Fruit fly (Drosophila melanogaster): ENCODE measurements around the gene ort.

ort gene

DNA sequence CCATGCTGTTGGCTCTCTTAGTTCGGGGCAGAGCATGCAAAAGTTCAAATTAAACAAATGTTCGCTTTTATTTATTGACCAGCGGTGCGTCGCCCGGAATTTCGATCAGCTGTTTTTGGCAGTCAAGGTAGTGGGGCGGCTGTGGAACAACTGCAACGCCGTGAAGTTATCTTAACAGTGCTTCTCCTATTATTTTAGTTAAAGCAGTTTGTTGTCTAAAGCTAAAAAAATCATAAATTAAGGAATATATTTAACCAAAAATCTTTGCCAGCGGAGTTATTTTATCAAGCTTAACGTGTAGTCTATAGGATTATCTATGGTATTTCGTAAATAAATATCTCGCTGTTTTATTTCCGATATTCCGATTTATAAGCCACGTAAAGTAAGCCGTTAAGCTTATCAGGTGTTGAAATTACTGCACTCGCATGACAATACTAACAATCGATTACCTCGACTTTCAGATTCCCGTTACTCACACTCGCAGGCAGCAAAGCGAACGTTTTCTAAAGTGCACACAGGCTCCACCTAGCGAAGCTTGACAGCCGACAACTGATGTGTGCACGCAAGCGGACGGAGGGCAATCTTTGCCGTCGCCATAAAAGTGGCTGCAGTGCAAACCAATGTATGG, 11.1 kb upstream of the ort start, which contains the start of the genes CG6195 and CG31220 (continued):
- TF ChIP-seq CG12659 (GFP tag; optimal IDR thresholded peaks at IDR 0.05) (peak; percentile 68), Fer1 (GFP tag; optimal IDR thresholded peaks at IDR 0.05) (no peak), CG11456 (GFP tag; IDR thresholded peaks at IDR 0.05) (peak; percentile 76; the same call in 2 of the 3 replicates), org-1 (GFP tag; optimal IDR thresholded peaks at IDR 0.05) (no peak), H2.0 (GFP tag; IDR thresholded peaks at IDR 0.05) (peak; percentile 44; the same call in 1 of the 2 replicates), toy (GFP tag; IDR thresholded peaks at IDR 0.05) (peak; percentile 46), Bgb (GFP tag; IDR thresholded peaks at IDR 0.05; ENCODE audit: partially characterized antibody) (peak; percentile 37; the same call in 1 of the 2 replicates), tap (tag; optimal IDR thresholded peaks at IDR 0.05) (no peak), Mes4 (GFP tag; optimal IDR thresholded peaks at IDR 0.05) (peak; percentile 28), rib (GFP tag; IDR thresholded peaks at IDR 0.05) (0 out of 2 replicates have a peak, but pooled peaks have one; percentile 8), pita (GFP tag; optimal IDR thresholded peaks at IDR 0.05) (no peak), CG4730 (GFP tag; IDR thresholded peaks at IDR 0.05) (no peak), CG11696 (GFP tag; IDR thresholded peaks at IDR 0.05) (no peak), CG3995 (GFP tag; optimal IDR thresholded peaks at IDR 0.05) (peak; percentile 32), CG11247 (GFP tag; IDR thresholded peaks at IDR 0.05) (peak; percentile 33; the same call in 1 of the 2 replicates), CG4404 (GFP tag; IDR thresholded peaks at IDR 0.05) (no peak), CG1603 (tag; optimal IDR thresholded peaks at IDR 0.05) (peak; percentile 100), CG18011 (GFP tag; optimal IDR thresholded peaks at IDR 0.05) (no peak), pnt (GFP tag; optimal IDR thresholded peaks at IDR 0.05) (no peak), ems (GFP tag; optimal IDR thresholded peaks at IDR 0.05) (no peak), her (GFP tag; optimal IDR thresholded peaks at IDR 0.05) (peak; percentile 44), Jarid2 (GFP tag; optimal IDR thresholded peaks at IDR 0.05) (no peak), pum (GFP tag; optimal IDR thresholded peaks at IDR 0.05) (peak; percentile 0), NK7.1 (GFP tag; optimal IDR thresholded peaks at IDR 0.05) (no peak), CG1602 (GFP tag; optimal IDR thresholded peaks at IDR 0.05) (no peak), Aef1 (GFP tag; IDR thresholded peaks at IDR 0.05) (no peak), stwl (tag; optimal IDR thresholded peaks at IDR 0.05) (peak; percentile 64), ATbp (GFP tag; optimal IDR thresholded peaks at IDR 0.05) (no peak), ken (GFP tag; IDR thresholded peaks at IDR 0.05) (no peak), nom (GFP tag; optimal IDR thresholded peaks at IDR 0.05) (no peak), CG7745 (tag; optimal IDR thresholded peaks at IDR 0.05) (no peak), CG5953 (GFP tag; IDR thresholded peaks at IDR 0.05) (0 out of 2 replicates have a peak, but pooled peaks have one; percentile 35), Mrtf (GFP tag; IDR thresholded peaks at IDR 0.05) (no peak), wek (GFP tag; optimal IDR thresholded peaks at IDR 0.05) (peak; percentile 11), CG13296 (GFP tag; optimal IDR thresholded peaks at IDR 0.05) (no peak), chinmo (GFP tag; IDR thresholded peaks at IDR 0.05; ENCODE audit: partially characterized antibody) (peak; percentile 91), CG14050 (GFP tag; IDR thresholded peaks at IDR 0.05) (no peak), CG10565 (GFP tag; optimal IDR thresholded peaks at IDR 0.05) (no peak), HLH4C (GFP tag; IDR thresholded peaks at IDR 0.05; ENCODE audit: partially characterized antibody) (no peak), fd64A (GFP tag; optimal IDR thresholded peaks at IDR 0.05) (no peak), CG11695 (GFP tag; IDR thresholded peaks at IDR 0.05) (no peak), sd (tag; optimal IDR thresholded peaks at IDR 0.05) (peak; percentile 98), otp (GFP tag; IDR thresholded peaks at IDR 0.05) (peak; percentile 8; the same call in 1 of the 3 replicates), CG31365 (tag; optimal IDR thresholded peaks at IDR 0.05) (peak; percentile 33), CG5245 (GFP tag; optimal IDR thresholded peaks at IDR 0.05) (peak; percentile 89), Optix (GFP tag; IDR thresholded peaks at IDR 0.05) (peak; percentile 34; the same call in 1 of the 3 replicates), kay (GFP tag; optimal IDR thresholded peaks at IDR 0.05) (no peak), da (GFP tag; optimal IDR thresholded peaks at IDR 0.05) (no peak), ash1 (GFP tag; optimal IDR thresholded peaks at IDR 0.05) (no peak), Sin3A (optimal IDR thresholded peaks at IDR 0.05) (peak; percentile 48), CG9727 (GFP tag; optimal IDR thresholded peaks at IDR 0.05) (no peak)
